Worm (Caenorhabditis elegans): ENCODE data around the gene F20G2.3.

The F20G2.3 gene

DNA sequence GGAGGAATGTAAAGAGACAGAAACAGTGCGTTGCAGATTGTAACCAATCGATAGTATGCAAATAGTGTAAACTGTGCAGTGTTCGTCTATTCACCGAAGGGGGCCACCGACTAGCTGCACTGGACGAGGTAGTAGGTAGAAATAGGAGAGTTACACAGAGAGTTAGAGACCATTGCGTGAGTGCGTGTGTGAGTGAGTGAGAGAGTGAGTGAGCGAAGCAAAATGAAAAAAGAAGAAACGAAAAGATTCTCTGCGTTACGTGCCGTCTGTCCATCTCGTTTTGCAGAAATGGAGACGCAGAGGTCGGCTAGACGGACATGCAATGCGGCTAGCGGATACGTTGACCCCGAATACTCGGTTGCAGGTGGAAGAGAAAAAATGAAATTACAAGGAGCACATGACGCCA, 40.2 kb upstream of the F20G2.3 start:
- peak; percentile 67 for TF ChIP-seq nhr-80 (tag; optimal IDR thresholded peaks at IDR 0.05)
- no peak for TF ChIP-seq snpc-1.1 (tag; optimal IDR thresholded peaks at IDR 0.05; ENCODE audit: insufficient read depth)
- TF ChIP-seq D2030.7 (GFP tag; IDR thresholded peaks at IDR 0.05) = no peak
- TF ChIP-seq nfya-2 (GFP tag; IDR thresholded peaks at IDR 0.05) = no peak
- TF ChIP-seq aptf-3 (GFP tag; IDR thresholded peaks at IDR 0.05) = no peak
- TF ChIP-seq unc-130 (GFP tag; optimal IDR thresholded peaks at IDR 0.05) = no peak
- no peak for TF ChIP-seq pha-4 (tag; optimal IDR thresholded peaks at IDR 0.05)
- TF ChIP-seq Y79H2A.3 (GFP tag; conservative IDR thresholded peaks at IDR 0.05) = no peak
- no peak for TF ChIP-seq aptf-2 (GFP tag; conservative IDR thresholded peaks at IDR 0.05)
- 0 out of 2 replicates have a peak, but pooled peaks have one; percentile 44 for TF ChIP-seq Y56A3A.18 (GFP tag; IDR thresholded peaks at IDR 0.05)
- no peak for TF ChIP-seq ceh-100 (GFP tag; IDR thresholded peaks at IDR 0.05)
- TF ChIP-seq gei-17 (GFP tag; optimal IDR thresholded peaks at IDR 0.05) = peak; percentile 22
- TF ChIP-seq ztf-28 (GFP tag; IDR thresholded peaks at IDR 0.05) = no peak
- TF ChIP-seq Y95B8A.8 (GFP tag; IDR thresholded peaks at IDR 0.05) = no peak
- no peak for TF ChIP-seq mel-28 (tag; optimal IDR thresholded peaks at IDR 0.05; ENCODE audit: borderline replicate concordance)
- TF ChIP-seq ztf-18 (tag; optimal IDR thresholded peaks at IDR 0.05) = peak; percentile 60
- TF ChIP-seq F57A8.1 (GFP tag; optimal IDR thresholded peaks at IDR 0.05) = no peak
- peak in 1 of 3 experiments; percentile 28 for TF ChIP-seq lin-35 (GFP tag; optimal IDR thresholded peaks at IDR 0.05)
- TF ChIP-seq K12H6.12 (tag; optimal IDR thresholded peaks at IDR 0.05) = peak; percentile 78
- peak; percentile 31 for TF ChIP-seq chd-7 (tag; optimal IDR thresholded peaks at IDR 0.05)
- TF ChIP-seq ceh-79 (tag; optimal IDR thresholded peaks at IDR 0.05) = no peak
- TF ChIP-seq rcor-1 (GFP tag; IDR thresholded peaks at IDR 0.05) = peak; percentile 57; the same call in 1 of the 2 replicates
- no peak for TF ChIP-seq fkh-3 (tag; optimal IDR thresholded peaks at IDR 0.05)
- no peak for TF ChIP-seq lsl-1 (GFP tag; optimal IDR thresholded peaks at IDR 0.05)
- no peak for TF ChIP-seq efl-1 (GFP tag; optimal IDR thresholded peaks at IDR 0.05)
- TF ChIP-seq lir-1 (GFP tag; conservative IDR thresholded peaks at IDR 0.05) = 0 out of 2 replicates have a peak, but pooled peaks have one; percentile 49
- TF ChIP-seq ceh-27 (GFP tag; optimal IDR thresholded peaks at IDR 0.05) = peak; percentile 27
- TF ChIP-seq hmg-1.2 (GFP tag; IDR thresholded peaks at IDR 0.05) = peak; percentile 74; the same call in 1 of the 2 replicates
- TF ChIP-seq die-1 (tag; optimal IDR thresholded peaks at IDR 0.05) = no peak
- peak; percentile 77 for TF ChIP-seq attf-5 (GFP tag; optimal IDR thresholded peaks at IDR 0.05)
- no peak for TF ChIP-seq T07F8.4 (tag; optimal IDR thresholded peaks at IDR 0.05)
- TF ChIP-seq hsf-1 (GFP tag; IDR thresholded peaks at IDR 0.05) = no peak
- TF ChIP-seq K11D2.4 (GFP tag; IDR thresholded peaks at IDR 0.05) = no peak
- TF ChIP-seq cebp-2 (GFP tag; IDR thresholded peaks at IDR 0.05) = no peak
- no peak for TF ChIP-seq atf-7 (tag; optimal IDR thresholded peaks at IDR 0.05)
- no peak for TF ChIP-seq attf-6 (GFP tag; IDR thresholded peaks at IDR 0.05)
- TF ChIP-seq T26A5.8 (tag; optimal IDR thresholded peaks at IDR 0.05) = no peak
- TF ChIP-seq let-607 (tag; optimal IDR thresholded peaks at IDR 0.05) = no peak

DNA sequence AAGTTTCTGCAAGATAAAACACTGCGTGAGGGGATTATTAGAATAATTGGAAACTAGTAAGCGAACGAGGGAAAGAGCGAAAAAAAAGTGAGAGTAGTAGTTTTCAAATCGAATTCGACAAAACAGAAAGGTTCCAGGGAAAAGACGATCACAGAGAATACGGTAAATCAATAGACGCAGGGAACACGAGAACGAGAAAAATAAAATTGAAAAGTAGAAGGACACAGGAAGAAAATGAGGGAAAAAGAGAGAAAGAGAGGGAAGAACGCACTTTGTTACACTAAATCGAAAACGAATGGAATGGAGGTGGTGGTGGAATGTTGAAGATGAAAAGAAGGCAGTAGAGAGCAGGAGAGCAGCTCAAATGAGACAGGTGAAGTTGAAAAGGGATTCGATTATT, 38.9 kb upstream of the F20G2.3 start, which contains the start of gene swan-1:
Gene swan-1 (minus strand): TSS at position 6 of the 400 bp plus-strand sequence.
- TF ChIP-seq lsl-1 (GFP tag; optimal IDR thresholded peaks at IDR 0.05) (no peak), ekl-4 (GFP tag; IDR thresholded peaks at IDR 0.05) (0 out of 2 replicates have a peak, but pooled peaks have one; percentile 29)
